Worm (Caenorhabditis elegans): ENCODE results near the gene B0303.7.

Gene B0303.7

ce11 chrIII:8743796-8744404, 50.5 kb downstream of the B0303.7 start, which contains the start of gene ZK370.6:
Gene ZK370.6, minus strand, starts transcription at chrIII:8743846.
- TF ChIP-seq alr-1 (tag; optimal IDR thresholded peaks at IDR 0.05; ENCODE audit: borderline replicate concordance) (no peak), ces-1 (GFP tag; optimal IDR thresholded peaks at IDR 0.05) (no peak), lin-14 (GFP tag; optimal IDR thresholded peaks at IDR 0.05) (peak; percentile 16)

ce11 chrIII:8744765-8745164, 51.3 kb downstream of the B0303.7 start:
- no peak for TF ChIP-seq zip-4 (GFP tag; optimal IDR thresholded peaks at IDR 0.05)
- no peak for TF ChIP-seq mep-1 (tag; optimal IDR thresholded peaks at IDR 0.05)
- TF ChIP-seq skn-1 (tag; optimal IDR thresholded peaks at IDR 0.05): no peak
- TF ChIP-seq lin-14 (GFP tag; optimal IDR thresholded peaks at IDR 0.05): peak; percentile 1

ce11 chrIII:8745214-8745613, 51.8 kb downstream of the B0303.7 start:
- TF ChIP-seq nhr-84 (tag; optimal IDR thresholded peaks at IDR 0.05): no peak
- TF ChIP-seq ces-1 (GFP tag; optimal IDR thresholded peaks at IDR 0.05): no peak
- TF ChIP-seq ceh-63 (GFP tag; optimal IDR thresholded peaks at IDR 0.05): no peak
- no peak for TF ChIP-seq lin-39 (tag; optimal IDR thresholded peaks at IDR 0.05)
- TF ChIP-seq ceh-82 (tag; optimal IDR thresholded peaks at IDR 0.05): no peak
- no peak for TF ChIP-seq F16B12.6 (tag; optimal IDR thresholded peaks at IDR 0.05)
- TF ChIP-seq nhr-237 (tag; optimal IDR thresholded peaks at IDR 0.05): no peak
- no peak for TF ChIP-seq pqm-1 (tag; optimal IDR thresholded peaks at IDR 0.05)
- no peak for TF ChIP-seq jun-1 (tag; optimal IDR thresholded peaks at IDR 0.05)
- no peak for TF ChIP-seq efl-1 (optimal IDR thresholded peaks at IDR 0.05)
- no peak for TF ChIP-seq efl-1 (GFP tag; optimal IDR thresholded peaks at IDR 0.05 in 1 of 2)
- TF ChIP-seq nhr-12 (tag; optimal IDR thresholded peaks at IDR 0.05): no peak
- no peak for TF ChIP-seq nhr-71 (tag; optimal IDR thresholded peaks at IDR 0.05)
- TF ChIP-seq grh-1 (GFP tag; IDR thresholded peaks at IDR 0.05): no peak
- TF ChIP-seq egl-13 (tag; optimal IDR thresholded peaks at IDR 0.05): no peak

ce11 chrIII:8748620-8749019, 55.2 kb downstream of the B0303.7 start:
- TF ChIP-seq pqm-1 (tag; optimal IDR thresholded peaks at IDR 0.05): peak; percentile 68
- TF ChIP-seq nhr-28 (tag; optimal IDR thresholded peaks at IDR 0.05): no peak
- peak; percentile 85 for TF ChIP-seq elt-2 (tag; optimal IDR thresholded peaks at IDR 0.05)
- TF ChIP-seq mep-1 (tag; optimal IDR thresholded peaks at IDR 0.05): no peak
- peak; percentile 28 for TF ChIP-seq jun-1 (tag; optimal IDR thresholded peaks at IDR 0.05)
- TF ChIP-seq irx-1 (tag; optimal IDR thresholded peaks at IDR 0.05): no peak
- TF ChIP-seq lin-14 (GFP tag; optimal IDR thresholded peaks at IDR 0.05): peak; percentile 18
